Fruit fly (Drosophila melanogaster) Kc167 (cell line): ENCODE results near the gene Alp9.

ENCODE experiments used
- Myc ChIP-seq: fragments of >200 bp; optimal IDR thresholded peaks from 2 replicates; lab custom pipeline; 2017; ENCODE audit warnings: missing external identifiers
- Sin3A ChIP-seq: fragments of >200 bp; optimal IDR thresholded peaks from 2 replicates; lab custom pipeline; 2018; ENCODE audit warnings: missing external identifiers
- psq ChIP-seq: fragments of >200 bp; optimal IDR thresholded peaks from 2 replicates; lab custom pipeline; 2017; ENCODE audit warnings: missing external identifiers

DNA sequence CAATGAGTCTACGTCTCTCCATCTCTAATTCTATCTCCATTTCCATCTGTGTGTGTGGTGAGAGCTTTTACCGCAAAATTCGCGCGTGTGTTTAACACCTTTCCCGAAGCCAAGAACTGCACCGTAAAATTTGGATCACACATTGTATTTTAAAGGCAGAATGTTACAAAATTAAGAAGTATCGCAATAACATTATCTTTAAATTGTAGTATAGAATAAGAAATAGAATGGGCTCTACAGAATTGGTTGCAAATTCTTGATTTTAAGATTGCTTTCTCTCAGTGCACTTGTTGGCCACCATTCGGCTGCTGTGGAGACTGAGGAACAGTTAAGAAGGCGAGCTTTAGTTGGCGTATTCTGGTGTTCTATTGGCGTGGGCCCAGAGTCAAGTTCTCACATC lies 31.1 kb downstream of the Alp9 start:
- TF ChIP-seq psq (lab: Kevin White, UChicago): no peak
- no peak for TF ChIP-seq Myc
- TF ChIP-seq Sin3A (lab: Kevin White, UChicago): no peak
